Worm (Caenorhabditis elegans) whole organism, early embryonic: ENCODE results near the gene rpi-1.
"Not testable (repeated sequence)": the region's sequence is repeated elsewhere in the genome, so short reads cannot be mapped to it uniquely, and the experiment has no call there.

Source experiments
- B0310.2 ChIP-seq: sonication (generic microtip); optimal IDR thresholded peaks from 2 replicates; lab custom pipeline; 2016; ENCODE audit warnings: mild to moderate bottlenecking, missing genetic modification characterization, missing compliant biosample characterization
- F13C5.2 ChIP-seq: sonication (generic microtip); optimal IDR thresholded peaks from 2 replicates; lab custom pipeline; 2017; ENCODE audit warnings: mild to moderate bottlenecking, missing genetic modification characterization, inconsistent platforms, missing compliant biosample characterization
- aly-1 ChIP-seq: sonication (generic microtip); optimal IDR thresholded peaks from 2 replicates; lab custom pipeline; 2016; ENCODE audit warnings: missing genetic modification characterization, missing compliant biosample characterization
- ama-1 ChIP-seq: fragments of 150-350 bp; optimal IDR thresholded peaks from 2 replicates; lab custom pipeline; 2014
- ceh-13 ChIP-seq: fragments of 200-800 bp; sonication (Bioruptor generic); optimal IDR thresholded peaks from 2 replicates; lab custom pipeline; 2018; ENCODE audit warnings: mild to moderate bottlenecking, missing genetic modification characterization, missing compliant biosample characterization
- ceh-36 ChIP-seq: sonication (generic microtip); optimal IDR thresholded peaks from 2 replicates; lab custom pipeline; 2016; ENCODE audit warnings: missing genetic modification characterization, inconsistent platforms, missing compliant biosample characterization
- ets-7 ChIP-seq: sonication (generic microtip); optimal IDR thresholded peaks from 2 replicates; lab custom pipeline; 2016; ENCODE audit warnings: missing genotype, missing genetic modification characterization, missing compliant biosample characterization
- flt-1 ChIP-seq: fragments of 200-800 bp; sonication (Bioruptor generic); IDR thresholded peaks from 2 replicates; pipeline ENCODE4 v1.3.6; 2022; ENCODE audit warnings: missing genetic modification characterization, missing compliant biosample characterization
- hmbx-1 ChIP-seq: sonication (generic microtip); optimal IDR thresholded peaks from 2 replicates; lab custom pipeline; 2016; ENCODE audit warnings: mild to moderate bottlenecking, missing genetic modification characterization, missing compliant biosample characterization
- hmg-4 ChIP-seq: fragments of 200-800 bp; sonication (Bioruptor generic); optimal IDR thresholded peaks from 2 replicates; lab custom pipeline; 2018; ENCODE audit warnings: mild to moderate bottlenecking, missing genetic modification characterization, missing compliant biosample characterization
- hnd-1 ChIP-seq: sonication (generic microtip); optimal IDR thresholded peaks from 2 replicates; lab custom pipeline; 2016; ENCODE audit warnings: missing genetic modification characterization, missing compliant biosample characterization
- pes-1 ChIP-seq: fragments of 200-800 bp; sonication (Bioruptor generic); IDR thresholded peaks from 2 replicates; pipeline ENCODE4 v1.3.6; 2022; ENCODE audit warnings: missing genetic modification reagents, missing genetic modification characterization, missing compliant biosample characterization
- scrt-1 ChIP-seq: fragments of 200-800 bp; sonication (Bioruptor generic); IDR thresholded peaks from 2 replicates; pipeline ENCODE4 v1.3.6; 2022; ENCODE audit warnings: missing genetic modification characterization, missing compliant biosample characterization
- sea-1 ChIP-seq: fragments of 200-800 bp; sonication (Bioruptor generic); conservative IDR thresholded peaks from 2 replicates; pipeline ENCODE4 v1.3.6; 2022; ENCODE audit warnings: missing genetic modification characterization, missing compliant biosample characterization
- tbx-11 ChIP-seq: fragments of 200-800 bp; sonication (Bioruptor generic); IDR thresholded peaks from 2 replicates; pipeline ENCODE4 v1.3.6; 2022; ENCODE audit warnings: missing genetic modification characterization, missing compliant biosample characterization
- tbx-37 ChIP-seq: fragments of 200-800 bp; sonication (Bioruptor generic); conservative IDR thresholded peaks from 2 replicates; pipeline ENCODE4 v1.3.6; 2022; ENCODE audit warnings: missing genetic modification reagents, missing genetic modification characterization, missing compliant biosample characterization
- tra-4 ChIP-seq: sonication (generic microtip); optimal IDR thresholded peaks from 2 replicates; lab custom pipeline; 2017; ENCODE audit warnings: missing genetic modification characterization, missing compliant biosample characterization

rpi-1 gene

ce11 chrII:14002200-14002599, 40.0 kb upstream of the rpi-1 start, which contains the start of gene F01D5.5:
Gene F01D5.5, minus strand, starts transcription at chrII:14002300.
- no peak for TF ChIP-seq tbx-37
- TF ChIP-seq pes-1 = no peak
- no peak for TF ChIP-seq hnd-1 (tag; lab: Kevin White, UChicago)
- no peak for TF ChIP-seq flt-1 (GFP tag; lab: Robert Waterston, UW)
- TF ChIP-seq tra-4 (tag; lab: Kevin White, UChicago) = no peak
- no peak for TF ChIP-seq sea-1 (GFP tag; lab: Robert Waterston, UW)
- no peak for TF ChIP-seq B0310.2 (tag; lab: Kevin White, UChicago)
- TF ChIP-seq aly-1 = no peak
- TF ChIP-seq ceh-36 = no peak
- TF ChIP-seq hmbx-1 = no peak
- no peak for TF ChIP-seq scrt-1 (GFP tag; lab: Robert Waterston, UW)
- no peak for TF ChIP-seq ets-7 (tag; lab: Kevin White, UChicago)
- TF ChIP-seq hmg-4 = no peak
- no peak for TF ChIP-seq F13C5.2 (tag; lab: Kevin White, UChicago)
- no peak for TF ChIP-seq tbx-11 (GFP tag; lab: Robert Waterston, UW)
- no peak for TF ChIP-seq ceh-13 (GFP tag; lab: Kevin White, UChicago)
- no peak for TF ChIP-seq ama-1

ce11 chrII:14000044-14000443, 37.8 kb upstream of the rpi-1 start, which contains the start of gene F01D5.3:
Gene F01D5.3, minus strand, starts transcription at chrII:14000144.
- not testable (repeated sequence) for TF ChIP-seq ceh-13 (GFP tag; lab: Kevin White, UChicago); tra-4 (tag; lab: Kevin White, UChicago); ets-7 (tag; lab: Kevin White, UChicago)

- TF ChIP-seq tbx-11 (GFP tag; lab: Robert Waterston, UW) = no peak
- TF ChIP-seq B0310.2 (tag; lab: Kevin White, UChicago) = no peak
- no peak for TF ChIP-seq scrt-1 (GFP tag; lab: Robert Waterston, UW)
- TF ChIP-seq hmbx-1 = no peak
- no peak for TF ChIP-seq ceh-13 (GFP tag; lab: Kevin White, UChicago)
- TF ChIP-seq tbx-37 = no peak
- no peak for TF ChIP-seq ets-7 (tag; lab: Kevin White, UChicago)
- TF ChIP-seq aly-1 = no peak
- no peak for TF ChIP-seq hmg-4
- no peak for TF ChIP-seq ama-1
- no peak for TF ChIP-seq hnd-1 (tag; lab: Kevin White, UChicago)
- no peak for TF ChIP-seq tra-4 (tag; lab: Kevin White, UChicago)
These were observed 36.7 kb upstream of the rpi-1 start, which contains the start of gene F01D5.2 for ce11 chrII:13998964-13999363. Gene F01D5.2, minus strand, starts transcription at chrII:13999064.

ce11 chrII:13997989-13998388, 35.8 kb upstream of the rpi-1 start:
- TF ChIP-seq F13C5.2 (tag; lab: Kevin White, UChicago) (no peak), hmg-4 (no peak), ceh-13 (GFP tag; lab: Kevin White, UChicago) (no peak), ets-7 (tag; lab: Kevin White, UChicago) (no peak), B0310.2 (tag; lab: Kevin White, UChicago) (no peak), sea-1 (GFP tag; lab: Robert Waterston, UW) (no peak), hmbx-1 (no peak), scrt-1 (GFP tag; lab: Robert Waterston, UW) (no peak), ama-1 (no peak), tbx-37 (no peak), pes-1 (no peak), tbx-11 (GFP tag; lab: Robert Waterston, UW) (no peak)

- TF ChIP-seq scrt-1 (GFP tag; lab: Robert Waterston, UW) = no peak
- no peak for TF ChIP-seq tra-4 (tag; lab: Kevin White, UChicago)
- TF ChIP-seq flt-1 (GFP tag; lab: Robert Waterston, UW) = no peak
- no peak for TF ChIP-seq aly-1
- TF ChIP-seq F13C5.2 (tag; lab: Kevin White, UChicago) = no peak
- TF ChIP-seq tbx-37 = no peak
- TF ChIP-seq hmg-4 = no peak
- no peak for TF ChIP-seq ets-7 (tag; lab: Kevin White, UChicago)
These were observed 35.3 kb upstream of the rpi-1 start, which contains the start of gene F01D5.1 for ce11 chrII:13997477-13997876. Gene F01D5.1, minus strand, starts transcription at chrII:13997581.

- TF ChIP-seq ets-7 (tag; lab: Kevin White, UChicago) (no peak), ceh-13 (GFP tag; lab: Kevin White, UChicago) (no peak), ceh-36 (no peak), tra-4 (tag; lab: Kevin White, UChicago) (no peak), tbx-11 (GFP tag; lab: Robert Waterston, UW) (no peak), F13C5.2 (tag; lab: Kevin White, UChicago) (no peak), hmg-4 (no peak), scrt-1 (GFP tag; lab: Robert Waterston, UW) (no peak), hnd-1 (tag; lab: Kevin White, UChicago) (no peak), tbx-37 (no peak), B0310.2 (tag; lab: Kevin White, UChicago) (no peak)
These were observed 32.7 kb upstream of the rpi-1 start, which contains the start of gene Y39G8B.7 for ce11 chrII:13994934-13995333. Gene Y39G8B.7, minus strand, starts transcription at chrII:13995034.

- no peak for TF ChIP-seq ceh-36
- TF ChIP-seq hnd-1 (tag; lab: Kevin White, UChicago) = no peak
These were observed 29.5 kb upstream of the rpi-1 start, which contains the start of gene Y39G8B.5 for ce11 chrII:13991741-13992140. Gene Y39G8B.5, minus strand, starts transcription at chrII:13991841.

ce11 chrII:13986061-13986460, 23.8 kb upstream of the rpi-1 start:
- TF ChIP-seq hmbx-1 = peak; percentile 54

ce11 chrII:13984551-13984950, 22.3 kb upstream of the rpi-1 start, which contains the start of gene sre-47:
Gene sre-47, minus strand, starts transcription at chrII:13984651.
- TF ChIP-seq ceh-13 (GFP tag; lab: Kevin White, UChicago) (no peak), tbx-37 (no peak), ama-1 (no peak), hmbx-1 (no peak), pes-1 (no peak)
